Worm (Caenorhabditis elegans) whole organism, young adult: ENCODE data around the gene T23F11.11.

Source experiments
- B0261.1 ChIP-seq: sonication (generic microtip); optimal IDR thresholded peaks from 2 replicates; lab custom pipeline; 2016; ENCODE audit warnings: mild to moderate bottlenecking, missing genetic modification characterization, moderate library complexity, missing compliant biosample characterization
- C06A6.2 ChIP-seq: fragments of 200-800 bp; sonication (Bioruptor generic); conservative IDR thresholded peaks from 2 replicates; pipeline ENCODE4 v1.3.6; 2022; ENCODE audit warnings: missing genetic modification characterization, missing compliant biosample characterization
- F10E7.11 ChIP-seq: sonication (generic microtip); optimal IDR thresholded peaks from 2 replicates; lab custom pipeline; 2017; ENCODE audit warnings: mild to moderate bottlenecking, missing genetic modification characterization, moderate library complexity, missing compliant biosample characterization
- F22D6.2 ChIP-seq: sonication (generic microtip); optimal IDR thresholded peaks from 2 replicates; lab custom pipeline; 2016; ENCODE audit warnings: mild to moderate bottlenecking, missing genetic modification characterization, missing compliant biosample characterization
- F55B11.4 ChIP-seq: sonication (generic microtip); optimal IDR thresholded peaks from 2 replicates; lab custom pipeline; 2016; ENCODE audit warnings: missing compliant biosample characterization, missing genetic modification characterization, borderline replicate concordance; ENCODE audit not compliant: insufficient read depth
- F57C9.4 ChIP-seq: sonication (generic microtip); optimal IDR thresholded peaks from 2 replicates; lab custom pipeline; 2017; ENCODE audit warnings: mild to moderate bottlenecking, missing genetic modification characterization, missing compliant biosample characterization
- K12H6.12 ChIP-seq: fragments of 200-800 bp; sonication (Bioruptor generic); optimal IDR thresholded peaks from 2 replicates; lab custom pipeline; 2018; ENCODE audit warnings: mild to moderate bottlenecking, missing genetic modification characterization, missing compliant biosample characterization
- Y67H2A.10 ChIP-seq: fragments of 200-800 bp; sonication (Bioruptor generic); conservative IDR thresholded peaks from 2 replicates; pipeline ENCODE4 v1.3.6; 2022; ENCODE audit warnings: missing genetic modification reagents, missing genetic modification characterization, missing compliant biosample characterization
- ama-1 ChIP-seq, 3 experiments: fragments of 150-350 bp in 1 of 3; sonication (generic microtip) in 2 of 3; optimal IDR thresholded peaks; 2 replicates each; lab custom pipeline; 2014 to 2018; ENCODE audit warnings: missing biosample characterization in 2 of 3, missing genetic modification characterization in 2 of 3, missing genetic modification reagents in 2 of 3
- attf-3 ChIP-seq: fragments of 200-800 bp; sonication (Bioruptor generic); conservative IDR thresholded peaks from 2 replicates; pipeline ENCODE4 v1.3.6; 2022; ENCODE audit warnings: missing genetic modification reagents, missing genetic modification characterization, missing compliant biosample characterization
- attf-5 ChIP-seq: fragments of 200-800 bp; sonication (Bioruptor generic); optimal IDR thresholded peaks from 2 replicates; lab custom pipeline; 2018; ENCODE audit warnings: mild to moderate bottlenecking, missing genetic modification characterization, missing compliant biosample characterization
- attf-6 ChIP-seq: fragments of 200-800 bp; sonication (Bioruptor generic); IDR thresholded peaks from 2 replicates; pipeline ENCODE4 v1.3.6; 2022; ENCODE audit warnings: missing genetic modification reagents, missing genetic modification characterization, missing compliant biosample characterization
- bed-2 ChIP-seq: fragments of 200-800 bp; sonication (Bioruptor generic); IDR thresholded peaks from 2 replicates; pipeline ENCODE4 v1.3.6; 2022; ENCODE audit warnings: missing genetic modification reagents, missing genetic modification characterization, missing compliant biosample characterization
- cebp-1 ChIP-seq, 2 experiments: fragments of 200-800 bp in 1 of 2; sonication (Bioruptor generic) in 1 of 2; sonication (generic microtip) in 1 of 2; IDR thresholded peaks in 1 of 2; optimal IDR thresholded peaks in 1 of 2; 2 replicates each; pipeline versions ENCODE4 v1.3.6 to Lab custom; 2017 to 2022; ENCODE audit warnings: missing compliant biosample characterization in 2 of 2, missing genetic modification characterization in 2 of 2, mild to moderate bottlenecking in 1 of 2, missing genetic modification reagents in 1 of 2, moderate library complexity in 1 of 2
- ceh-27 ChIP-seq: fragments of 200-800 bp; sonication (Bioruptor generic); optimal IDR thresholded peaks from 2 replicates; lab custom pipeline; 2018; ENCODE audit warnings: mild to moderate bottlenecking, missing genetic modification characterization, moderate library complexity, missing compliant biosample characterization
- dox-1 ChIP-seq: fragments of 200-800 bp; sonication (Bioruptor generic); IDR thresholded peaks from 2 replicates; pipeline ENCODE4 v1.3.6; 2022; ENCODE audit warnings: missing genetic modification reagents, missing genetic modification characterization, missing compliant biosample characterization
- ekl-4 ChIP-seq: fragments of 200-800 bp; sonication (Bioruptor generic); IDR thresholded peaks from 2 replicates; pipeline ENCODE4 v1.3.6; 2022; ENCODE audit warnings: missing genetic modification reagents, missing genetic modification characterization, missing compliant biosample characterization
- him-1 ChIP-seq: sonication (generic microtip); optimal IDR thresholded peaks from 2 replicates; lab custom pipeline; 2016; ENCODE audit warnings: missing genotype, missing genetic modification reagents, missing genetic modification characterization, missing compliant biosample characterization
- hlh-12 ChIP-seq: sonication (generic microtip); optimal IDR thresholded peaks from 2 replicates; lab custom pipeline; 2016; ENCODE audit warnings: missing genetic modification characterization, missing compliant biosample characterization
- hmg-1.2 ChIP-seq: fragments of 200-800 bp; sonication (Bioruptor generic); IDR thresholded peaks from 2 replicates; pipeline ENCODE4 v1.3.6; 2022; ENCODE audit warnings: missing genetic modification reagents, missing genetic modification characterization, missing compliant biosample characterization
- hrde-1 ChIP-seq: sonication (generic microtip); optimal IDR thresholded peaks from 2 replicates; lab custom pipeline; 2016; ENCODE audit warnings: missing genetic modification characterization, mild to moderate bottlenecking, missing compliant biosample characterization, moderate library complexity, missing genotype, missing genetic modification reagents, borderline replicate concordance
- lin-26 ChIP-seq: fragments of 200-800 bp; sonication (Bioruptor generic); IDR thresholded peaks from 2 replicates; pipeline ENCODE4 v1.3.6; 2022; ENCODE audit warnings: missing genetic modification reagents, missing genetic modification characterization, missing compliant biosample characterization
- lin-35 ChIP-seq, 3 experiments: fragments of 150-350 bp in 2 of 3; sonication (generic microtip) in 1 of 3; optimal IDR thresholded peaks; 2 replicates each; lab custom pipeline; 2014 to 2018; ENCODE audit warnings: missing biosample characterization in 3 of 3, missing genetic modification characterization in 3 of 3, missing genetic modification reagents in 3 of 3
- lin-40 ChIP-seq: sonication (generic microtip); optimal IDR thresholded peaks from 2 replicates; lab custom pipeline; 2016; ENCODE audit warnings: missing genetic modification characterization, mild to moderate bottlenecking, missing compliant biosample characterization, missing genotype, missing genetic modification reagents
- lin-54 ChIP-seq: fragments of 200-800 bp; sonication (Bioruptor generic); optimal IDR thresholded peaks from 2 replicates; lab custom pipeline; 2018; ENCODE audit warnings: mild to moderate bottlenecking, missing genetic modification characterization, missing compliant biosample characterization
- madf-6 ChIP-seq: fragments of 200-800 bp; sonication (Bioruptor generic); IDR thresholded peaks from 2 replicates; pipeline ENCODE4 v1.3.6; 2022; ENCODE audit warnings: missing genetic modification reagents, missing genetic modification characterization, missing compliant biosample characterization
- mcd-1 ChIP-seq: fragments of 200-800 bp; sonication (Bioruptor generic); IDR thresholded peaks from 2 replicates; pipeline ENCODE4 v1.3.6; 2022; ENCODE audit warnings: missing genetic modification reagents, missing genetic modification characterization, missing compliant biosample characterization
- mes-4 ChIP-seq: sonication (generic microtip); optimal IDR thresholded peaks from 2 replicates; lab custom pipeline; 2016; ENCODE audit warnings: missing genotype, missing genetic modification characterization, missing compliant biosample characterization
- nfya-1 ChIP-seq: sonication (generic microtip); optimal IDR thresholded peaks from 2 replicates; lab custom pipeline; 2017; ENCODE audit warnings: antibody characterized with exemption, missing compliant biosample characterization, missing genetic modification characterization, borderline replicate concordance; ENCODE audit not compliant: insufficient read depth
- nfyb-1 ChIP-seq: fragments of 200-800 bp; sonication (Bioruptor generic); IDR thresholded peaks from 2 replicates; pipeline ENCODE4 v1.3.6; 2022; ENCODE audit warnings: missing genetic modification reagents, missing genetic modification characterization, missing compliant biosample characterization
- nhr-90 ChIP-seq: sonication (generic microtip); optimal IDR thresholded peaks from 2 replicates; lab custom pipeline; 2016; ENCODE audit warnings: missing genotype, mild to moderate bottlenecking, missing genetic modification characterization, missing compliant biosample characterization
- pbrm-1 ChIP-seq: fragments of 200-800 bp; sonication (Bioruptor generic); IDR thresholded peaks from 2 replicates; pipeline ENCODE4 v1.3.6; 2022; ENCODE audit warnings: missing genetic modification reagents, missing genetic modification characterization, missing compliant biosample characterization
- rec-8 ChIP-seq, 2 experiments: sonication (generic microtip); optimal IDR thresholded peaks; 2 replicates each; lab custom pipeline; 2016; ENCODE audit warnings: mild to moderate bottlenecking in 2 of 2, missing genetic modification characterization in 2 of 2, missing genetic modification reagents in 2 of 2, missing genotype in 2 of 2, missing biosample characterization in 1 of 2, missing compliant biosample characterization in 1 of 2, moderate library complexity in 1 of 2
- snpc-3.4 ChIP-seq: sonication (generic microtip); optimal IDR thresholded peaks from 2 replicates; lab custom pipeline; 2017; ENCODE audit warnings: missing genetic modification characterization, mild to moderate bottlenecking, missing compliant biosample characterization, antibody characterized with exemption, moderate library complexity, missing genotype, missing genetic modification reagents
- xnd-1 ChIP-seq: sonication (generic microtip); optimal IDR thresholded peaks from 2 replicates; lab custom pipeline; 2016; ENCODE audit warnings: missing genotype, missing genetic modification reagents, missing genetic modification characterization, missing compliant biosample characterization
- ztf-22 ChIP-seq: fragments of 200-800 bp; sonication (Bioruptor generic); optimal IDR thresholded peaks from 2 replicates; lab custom pipeline; 2018; ENCODE audit warnings: mild to moderate bottlenecking, missing genetic modification characterization, moderate library complexity, missing compliant biosample characterization
- ztf-3 ChIP-seq: fragments of 200-800 bp; sonication (Bioruptor generic); optimal IDR thresholded peaks from 2 replicates; lab custom pipeline; 2018; ENCODE audit warnings: mild to moderate bottlenecking, missing genetic modification characterization, missing compliant biosample characterization
- ztf-6 ChIP-seq: fragments of 200-800 bp; sonication (Bioruptor generic); IDR thresholded peaks from 2 replicates; pipeline ENCODE4 v1.3.6; 2022; ENCODE audit warnings: missing genetic modification reagents, missing genetic modification characterization, missing compliant biosample characterization

T23F11.11 gene

ce11 chrIII:4657386-4657785 is 14.0 kb downstream of the T23F11.11 start:
- no peak for TF ChIP-seq nfyb-1
- TF ChIP-seq B0261.1 (tag; lab: Kevin White, UChicago): no peak
- TF ChIP-seq F22D6.2 (tag; lab: Kevin White, UChicago): no peak
- no peak for TF ChIP-seq attf-6
- TF ChIP-seq hrde-1 (tag; lab: Kevin White, UChicago): no peak
- TF ChIP-seq C06A6.2 (GFP tag; lab: Robert Waterston, UW): no peak
- TF ChIP-seq pbrm-1: no peak
- TF ChIP-seq attf-5 (GFP tag; lab: Kevin White, UChicago): no peak
- no peak for TF ChIP-seq hlh-12 (tag; lab: Kevin White, UChicago)
- no peak for TF ChIP-seq nhr-90
- TF ChIP-seq hmg-1.2: no peak
- TF ChIP-seq lin-54 (GFP tag; lab: Kevin White, UChicago): no peak

- no peak for TF ChIP-seq F55B11.4 (tag; lab: Kevin White, UChicago)
- peak in 1 of 3 experiments; percentile 51 for TF ChIP-seq lin-35 (GFP tag; optimal IDR thresholded peaks at IDR 0.05; lab: Kevin White, UChicago)
- TF ChIP-seq lin-26: no peak
- TF ChIP-seq F10E7.11: no peak
- peak; percentile 13 for TF ChIP-seq lin-40 (tag; lab: Kevin White, UChicago)
- no peak for TF ChIP-seq hrde-1 (tag; lab: Kevin White, UChicago)
- TF ChIP-seq mcd-1 (GFP tag; lab: Robert Waterston, UW): peak; percentile 16; the same call in 1 of the 2 replicates
- TF ChIP-seq him-1: no peak
- no peak for TF ChIP-seq cebp-1 (GFP tag; IDR thresholded peaks at IDR 0.05; lab: Robert Waterston, UW)
- peak; percentile 39 for TF ChIP-seq cebp-1 (tag; optimal IDR thresholded peaks at IDR 0.05; lab: Kevin White, UChicago)
- TF ChIP-seq ceh-27 (GFP tag; lab: Kevin White, UChicago): peak; percentile 41
- TF ChIP-seq K12H6.12: peak; percentile 57
- no peak for TF ChIP-seq rec-8 (tag; optimal IDR thresholded peaks at IDR 0.05; lab: Kevin White, UChicago)
- TF ChIP-seq F57C9.4 (tag; lab: Kevin White, UChicago): no peak
- TF ChIP-seq mes-4 (tag; lab: Kevin White, UChicago): no peak
- no peak for TF ChIP-seq nfya-1 (tag; lab: Kevin White, UChicago)
- no peak for TF ChIP-seq madf-6 (GFP tag; lab: Robert Waterston, UW)
- no peak for TF ChIP-seq dox-1
- TF ChIP-seq hmg-1.2: no peak
- no peak for TF ChIP-seq xnd-1 (tag; lab: Kevin White, UChicago)
- 0 out of 2 replicates have a peak, but pooled peaks have one; percentile 25 for TF ChIP-seq ekl-4 (GFP tag; lab: Robert Waterston, UW)
- TF ChIP-seq snpc-3.4 (tag; lab: Kevin White, UChicago): no peak
- no peak for TF ChIP-seq bed-2 (GFP tag; lab: Robert Waterston, UW)
- TF ChIP-seq, all 124 proteins: peak for 7
These were observed 15.0 kb downstream of the T23F11.11 start for ce11 chrIII:4656415-4656814.

DNA sequence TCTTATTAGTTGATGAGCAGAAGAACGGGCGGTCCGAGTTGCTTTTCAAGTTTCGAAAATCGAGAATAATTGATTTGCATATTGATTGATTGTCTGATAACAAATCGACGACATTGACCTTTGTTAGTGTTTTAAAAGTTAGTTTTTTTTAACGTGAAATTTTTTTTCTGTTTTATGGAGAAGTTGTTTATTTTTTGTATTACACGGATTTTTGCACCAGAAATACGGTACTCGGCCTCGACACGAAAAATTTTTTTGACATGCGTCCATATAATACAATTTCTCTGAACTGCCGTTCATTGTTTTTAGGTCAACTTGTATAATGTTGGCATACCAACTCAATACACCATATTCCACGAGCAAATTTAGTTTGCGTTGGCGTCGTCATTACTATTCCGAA is 16.0 kb downstream of the T23F11.11 start, which contains the start of gene T23F11.2:
Gene T23F11.2, minus strand, starts transcription at position 101 of the 400 bp plus-strand sequence.
- TF ChIP-seq hlh-12 (tag; lab: Kevin White, UChicago) (no peak), nfyb-1 (no peak), ama-1 (optimal IDR thresholded peaks at IDR 0.05; lab: Kevin White, UChicago) (no peak), ama-1 (GFP tag; optimal IDR thresholded peaks at IDR 0.05; lab: Kevin White, UChicago) (no peak), ztf-22 (GFP tag; lab: Kevin White, UChicago) (no peak), Y67H2A.10 (no peak), ztf-6 (GFP tag; lab: Robert Waterston, UW) (no peak), attf-3 (GFP tag; lab: Robert Waterston, UW) (no peak), ceh-27 (GFP tag; lab: Kevin White, UChicago) (no peak), ztf-3 (GFP tag; lab: Kevin White, UChicago) (no peak)
